Worm (Caenorhabditis elegans) whole organism, midembryonic: ENCODE measurements around the gene C56C10.9.

Source experiments
- T22C8.4 ChIP-seq: fragments of 200-800 bp; sonication (Bioruptor generic); IDR thresholded peaks from 2 replicates; pipeline ENCODE4 v1.3.6; 2022; ENCODE audit warnings: missing genetic modification characterization, missing compliant biosample characterization
- cog-1 ChIP-seq: sonication (generic microtip); optimal IDR thresholded peaks from 2 replicates; lab custom pipeline; 2016; ENCODE audit warnings: missing genetic modification characterization, missing compliant biosample characterization
- flt-1 ChIP-seq: fragments of 200-800 bp; sonication (Bioruptor generic); IDR thresholded peaks from 2 replicates; pipeline ENCODE4 v1.3.6; 2022; ENCODE audit warnings: missing genetic modification characterization, missing compliant biosample characterization
- klf-2 ChIP-seq: fragments of 200-800 bp; sonication (Bioruptor generic); conservative IDR thresholded peaks from 2 replicates; pipeline ENCODE4 v1.3.6; 2022; ENCODE audit warnings: missing genetic modification reagents, missing genetic modification characterization, missing compliant biosample characterization
- med-1 ChIP-seq: sonication (generic microtip); optimal IDR thresholded peaks from 2 replicates; lab custom pipeline; 2017; ENCODE audit warnings: missing genetic modification characterization, mild to moderate bottlenecking, missing compliant biosample characterization, antibody characterized with exemption, missing genetic modification reagents; ENCODE audit not compliant: insufficient read depth
- ref-1 ChIP-seq: fragments of 200-800 bp; sonication (Bioruptor generic); conservative IDR thresholded peaks from 2 replicates; pipeline ENCODE4 v1.3.6; 2022; ENCODE audit warnings: missing genetic modification reagents, missing genetic modification characterization, missing compliant biosample characterization
- tab-1 ChIP-seq: fragments of 200-800 bp; sonication (Bioruptor generic); IDR thresholded peaks from 2 replicates; pipeline ENCODE4 v1.3.6; 2022; ENCODE audit warnings: missing genetic modification characterization, missing compliant biosample characterization
- ztf-23 ChIP-seq: fragments of 200-800 bp; sonication (Bioruptor generic); IDR thresholded peaks from 2 replicates; pipeline ENCODE4 v1.3.6; 2022; ENCODE audit warnings: missing genetic modification reagents, missing genetic modification characterization, missing compliant biosample characterization
- ztf-29 ChIP-seq: fragments of 200-800 bp; sonication (Bioruptor generic); IDR thresholded peaks from 2 replicates; pipeline ENCODE4 v1.3.6; 2022; ENCODE audit warnings: missing genetic modification reagents, missing genetic modification characterization, missing compliant biosample characterization

The C56C10.9 gene

ce11 chrII:6560291-6560690 lies 31.9 kb downstream of the C56C10.9 start:
- TF ChIP-seq flt-1 (GFP tag; lab: Robert Waterston, UW) (no peak), ref-1 (GFP tag; lab: Robert Waterston, UW) (no peak), med-1 (no peak), ztf-23 (GFP tag; lab: Robert Waterston, UW) (no peak), klf-2 (GFP tag; lab: Robert Waterston, UW) (no peak), ztf-29 (GFP tag; lab: Robert Waterston, UW) (no peak), cog-1 (tag; lab: Kevin White, UChicago) (no peak), T22C8.4 (no peak), tab-1 (GFP tag; lab: Robert Waterston, UW) (no peak)

- TF ChIP-seq ztf-29 (GFP tag; lab: Robert Waterston, UW) (no peak), ref-1 (GFP tag; lab: Robert Waterston, UW) (no peak), klf-2 (GFP tag; lab: Robert Waterston, UW) (no peak), T22C8.4 (no peak), med-1 (no peak), flt-1 (GFP tag; lab: Robert Waterston, UW) (no peak), tab-1 (GFP tag; lab: Robert Waterston, UW) (no peak), cog-1 (tag; lab: Kevin White, UChicago) (no peak), ztf-23 (GFP tag; lab: Robert Waterston, UW) (no peak)
Observed at ce11 chrII:6558887-6559286, 33.3 kb downstream of the C56C10.9 start.

ce11 chrII:6554677-6555076 lies 37.5 kb downstream of the C56C10.9 start, which contains the start of gene wrn-1:
TSS of gene wrn-1 (plus strand) at chrII:6554977.
- TF ChIP-seq T22C8.4 (no peak), med-1 (no peak), ztf-23 (GFP tag; lab: Robert Waterston, UW) (no peak), cog-1 (tag; lab: Kevin White, UChicago) (no peak), klf-2 (GFP tag; lab: Robert Waterston, UW) (no peak), tab-1 (GFP tag; lab: Robert Waterston, UW) (no peak), ztf-29 (GFP tag; lab: Robert Waterston, UW) (no peak), flt-1 (GFP tag; lab: Robert Waterston, UW) (no peak), ref-1 (GFP tag; lab: Robert Waterston, UW) (no peak)

- TF ChIP-seq tab-1 (GFP tag; lab: Robert Waterston, UW) = no peak
- no peak for TF ChIP-seq klf-2 (GFP tag; lab: Robert Waterston, UW)
- no peak for TF ChIP-seq ref-1 (GFP tag; lab: Robert Waterston, UW)
- no peak for TF ChIP-seq ztf-29 (GFP tag; lab: Robert Waterston, UW)
- no peak for TF ChIP-seq T22C8.4
Observed at ce11 chrII:6544842-6545410, 47.2 kb downstream of the C56C10.9 start, which contains the start of gene lron-15. TSS of gene lron-15 (minus strand) at chrII:6544892.
